Fruit fly (Drosophila melanogaster) whole organism, prepupa: ENCODE results near the gene CG10559.

Experiments used
- Blimp-1 ChIP-seq: fragments of 200-800 bp; sonication (Bioruptor generic); optimal IDR thresholded peaks from 3 replicates; lab custom pipeline; 2017; ENCODE audit warnings: missing biosample characterization, missing genetic modification characterization, mild to moderate bottlenecking, moderate library complexity, missing genetic modification reagents
- CG10669 ChIP-seq: fragments of 200-800 bp; sonication (Bioruptor generic); optimal IDR thresholded peaks from 3 replicates; lab custom pipeline; 2018; ENCODE audit warnings: missing biosample characterization, mild to moderate bottlenecking, missing genetic modification characterization, moderate library complexity
- CG11762 ChIP-seq: fragments of 200-800 bp; sonication (Bioruptor generic); optimal IDR thresholded peaks from 3 replicates; lab custom pipeline; 2016; ENCODE audit warnings: missing biosample characterization, missing genetic modification characterization; ENCODE audit not compliant: insufficient read depth
- CG1621 ChIP-seq: fragments of 200-800 bp; sonication (Bioruptor generic); optimal IDR thresholded peaks from 3 replicates; lab custom pipeline; 2018; ENCODE audit warnings: missing biosample characterization, mild to moderate bottlenecking, missing genetic modification characterization
- CG3032 ChIP-seq: fragments of 200-800 bp; optimal IDR thresholded peaks from 2 replicates; lab custom pipeline; 2019; ENCODE audit warnings: missing biosample characterization, mild to moderate bottlenecking, missing genetic modification characterization, moderate library complexity
- CG31627 ChIP-seq: fragments of 200-800 bp; sonication (Bioruptor generic); optimal IDR thresholded peaks from 3 replicates; lab custom pipeline; 2016; ENCODE audit warnings: missing biosample characterization, missing genetic modification characterization
- CG3919 ChIP-seq: fragments of 200-800 bp; sonication (Bioruptor generic); optimal IDR thresholded peaks from 3 replicates; lab custom pipeline; 2016; ENCODE audit warnings: missing biosample characterization, missing genetic modification characterization
- CG4318 ChIP-seq: fragments of 200-800 bp; sonication (Bioruptor generic); optimal IDR thresholded peaks from 3 replicates; lab custom pipeline; 2017; ENCODE audit warnings: missing biosample characterization, mild to moderate bottlenecking, missing genetic modification characterization
- CG6792 ChIP-seq: fragments of 200-800 bp; sonication (Bioruptor generic); optimal IDR thresholded peaks from 3 replicates; lab custom pipeline; 2016; ENCODE audit warnings: missing biosample characterization, missing genetic modification characterization
- CG6808 ChIP-seq: fragments of 200-800 bp; sonication (Bioruptor generic); optimal IDR thresholded peaks from 3 replicates; lab custom pipeline; 2017; ENCODE audit warnings: missing biosample characterization, missing genetic modification characterization, mild to moderate bottlenecking, moderate library complexity, missing genetic modification reagents
- CG6854 ChIP-seq: fragments of 200-800 bp; sonication (Bioruptor generic); optimal IDR thresholded peaks from 2 replicates; lab custom pipeline; 2017; ENCODE audit warnings: missing biosample characterization, mild to moderate bottlenecking, missing genetic modification characterization
- CG7368 ChIP-seq: fragments of 200-800 bp; sonication (Bioruptor generic); optimal IDR thresholded peaks from 3 replicates; lab custom pipeline; 2016; ENCODE audit warnings: missing biosample characterization, missing genetic modification characterization
- CG8119 ChIP-seq: fragments of 200-800 bp; sonication (Bioruptor generic); IDR thresholded peaks from 3 replicates; pipeline ENCODE4 v1.3.6; 2022; ENCODE audit warnings: missing biosample characterization, missing genetic modification characterization
- CG8319 ChIP-seq: fragments of 200-800 bp; sonication (Bioruptor generic); optimal IDR thresholded peaks from 3 replicates; lab custom pipeline; 2016; ENCODE audit warnings: missing biosample characterization, missing genetic modification characterization
- CG8632 ChIP-seq: fragments of 200-800 bp; sonication (Bioruptor generic); optimal IDR thresholded peaks from 3 replicates; lab custom pipeline; 2016; ENCODE audit warnings: missing biosample characterization, missing genetic modification characterization
- CG9139 ChIP-seq: fragments of 200-800 bp; sonication (Bioruptor generic); optimal IDR thresholded peaks from 3 replicates; lab custom pipeline; 2017; ENCODE audit warnings: missing biosample characterization, mild to moderate bottlenecking, missing genetic modification characterization
- Eip75B ChIP-seq: fragments of 200-800 bp; sonication (Bioruptor generic); optimal IDR thresholded peaks from 3 replicates; lab custom pipeline; 2016; ENCODE audit warnings: missing biosample characterization, missing genetic modification characterization
- Eip78C ChIP-seq: fragments of 200-800 bp; sonication (Bioruptor generic); peaks from one replicate; lab custom pipeline; 2016; ENCODE audit warnings: missing biosample characterization, missing genetic modification characterization
- Hr38 ChIP-seq: sonication (Bioruptor generic); optimal IDR thresholded peaks from 2 replicates; lab custom pipeline; 2016; ENCODE audit warnings: missing biosample characterization, missing genetic modification characterization
- Lpt ChIP-seq: fragments of 200-800 bp; sonication (Bioruptor generic); optimal IDR thresholded peaks from 3 replicates; lab custom pipeline; 2016; ENCODE audit warnings: missing biosample characterization, missing genetic modification characterization
- OdsH ChIP-seq: fragments of 200-800 bp; sonication (Bioruptor generic); optimal IDR thresholded peaks from 3 replicates; lab custom pipeline; 2016; ENCODE audit warnings: missing biosample characterization, missing genetic modification characterization
- Sox14 ChIP-seq: fragments of 200-800 bp; sonication (Bioruptor generic); optimal IDR thresholded peaks from 3 replicates; lab custom pipeline; 2016; ENCODE audit warnings: missing biosample characterization, missing genetic modification characterization
- achi ChIP-seq: fragments of 200-800 bp; sonication (Bioruptor generic); optimal IDR thresholded peaks from 3 replicates; lab custom pipeline; 2016; ENCODE audit warnings: missing biosample characterization, missing genetic modification characterization
- dac ChIP-seq: fragments of 200-800 bp; sonication (Bioruptor generic); optimal IDR thresholded peaks from 2 replicates; lab custom pipeline; 2017; ENCODE audit warnings: missing biosample characterization, mild to moderate bottlenecking, missing genetic modification characterization
- dsx ChIP-seq: fragments of 200-800 bp; optimal IDR thresholded peaks from 3 replicates; lab custom pipeline; 2019; ENCODE audit warnings: missing biosample characterization, mild to moderate bottlenecking, missing genetic modification characterization, moderate library complexity; ENCODE audit not compliant: poor library complexity, severe bottlenecking
- esn ChIP-seq: fragments of 200-800 bp; sonication (Bioruptor generic); optimal IDR thresholded peaks from 2 replicates; lab custom pipeline; 2016; ENCODE audit warnings: missing biosample characterization, mild to moderate bottlenecking, missing genetic modification characterization, moderate library complexity
- fd85E ChIP-seq: fragments of 200-800 bp; sonication (Bioruptor generic); optimal IDR thresholded peaks from 3 replicates; lab custom pipeline; 2016; ENCODE audit warnings: missing biosample characterization, missing genetic modification characterization
- fkh ChIP-seq: fragments of 200-800 bp; sonication (Bioruptor generic); optimal IDR thresholded peaks from 3 replicates; lab custom pipeline; 2017; ENCODE audit warnings: missing biosample characterization, mild to moderate bottlenecking, missing genetic modification characterization, moderate library complexity
- svp ChIP-seq: fragments of 200-800 bp; sonication (Bioruptor generic); peaks from one replicate; lab custom pipeline; 2016; ENCODE audit warnings: missing biosample characterization, missing genetic modification characterization
- vri ChIP-seq: fragments of 200-800 bp; sonication (Bioruptor generic); optimal IDR thresholded peaks from 3 replicates; lab custom pipeline; 2016; ENCODE audit warnings: missing biosample characterization, mild to moderate bottlenecking, missing genetic modification characterization

The CG10559 gene

dm6 chr3R:25303857-25304440 is 12.0 kb downstream of the CG10559 start, which contains the start of gene CG31436:
TSS of gene CG31436 (plus strand) at chr3R:25304137.
- no peak for TF ChIP-seq CG3032 (tag; lab: Kevin White, UChicago)
- TF ChIP-seq fkh (GFP tag; lab: Kevin White, UChicago): peak; percentile 45
- peak; percentile 97 for TF ChIP-seq svp (GFP tag; lab: Kevin White, UChicago)
- TF ChIP-seq CG10669 (GFP tag; lab: Kevin White, UChicago): no peak

DNA sequence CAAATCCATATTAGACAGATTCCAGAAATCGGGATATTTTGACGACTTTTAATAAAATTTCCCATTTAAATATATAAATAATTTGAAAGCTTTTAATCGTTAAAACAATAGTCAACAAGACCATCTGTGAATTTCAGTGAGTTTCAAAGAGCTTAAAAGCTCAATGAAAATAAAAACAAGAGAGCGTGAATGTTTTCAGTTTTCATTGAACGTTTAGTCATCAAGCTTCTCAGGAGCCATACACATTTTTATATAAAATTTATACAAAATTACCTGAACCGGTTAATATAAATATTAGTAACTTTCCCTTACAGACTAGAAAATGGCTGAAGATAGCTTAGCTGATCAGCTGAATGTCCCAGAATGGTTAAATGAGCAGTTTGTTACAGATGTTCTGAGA is 13.7 kb downstream of the CG10559 start, which contains the start of gene CG31370:
Gene CG31370 (plus strand): TSS at position 226 of the 400 bp plus-strand sequence.
- TF ChIP-seq fkh (GFP tag; lab: Kevin White, UChicago): no peak
- TF ChIP-seq CG31627 (GFP tag; lab: Kevin White, UChicago): no peak
- TF ChIP-seq Eip75B (GFP tag; lab: Kevin White, UChicago): no peak
- TF ChIP-seq Lpt (GFP tag; lab: Kevin White, UChicago): no peak
- no peak for TF ChIP-seq Sox14
- TF ChIP-seq achi (GFP tag; lab: Kevin White, UChicago): no peak
- no peak for TF ChIP-seq CG3919
- TF ChIP-seq CG8632 (GFP tag; lab: Kevin White, UChicago): no peak
- TF ChIP-seq CG8319 (GFP tag; lab: Kevin White, UChicago): no peak
- no peak for TF ChIP-seq CG6792
- no peak for TF ChIP-seq OdsH (GFP tag; lab: Kevin White, UChicago)
- TF ChIP-seq CG4318 (GFP tag; lab: Kevin White, UChicago): no peak
- TF ChIP-seq Blimp-1 (GFP tag; lab: Kevin White, UChicago): no peak

dm6 chr3R:25300575-25300974 is 15.3 kb downstream of the CG10559 start, which contains the start of gene CG13659:
TSS of gene CG13659 (plus strand) at chr3R:25300891.
- TF ChIP-seq vri (GFP tag; lab: Kevin White, UChicago): peak; percentile 3
- TF ChIP-seq dac (GFP tag; lab: Kevin White, UChicago): no peak
- TF ChIP-seq Eip78C (GFP tag; lab: Kevin White, UChicago): no peak
- TF ChIP-seq dsx: no peak
- TF ChIP-seq CG11762 (GFP tag; lab: Kevin White, UChicago): no peak
- TF ChIP-seq CG6808 (GFP tag; lab: Kevin White, UChicago): no peak

DNA sequence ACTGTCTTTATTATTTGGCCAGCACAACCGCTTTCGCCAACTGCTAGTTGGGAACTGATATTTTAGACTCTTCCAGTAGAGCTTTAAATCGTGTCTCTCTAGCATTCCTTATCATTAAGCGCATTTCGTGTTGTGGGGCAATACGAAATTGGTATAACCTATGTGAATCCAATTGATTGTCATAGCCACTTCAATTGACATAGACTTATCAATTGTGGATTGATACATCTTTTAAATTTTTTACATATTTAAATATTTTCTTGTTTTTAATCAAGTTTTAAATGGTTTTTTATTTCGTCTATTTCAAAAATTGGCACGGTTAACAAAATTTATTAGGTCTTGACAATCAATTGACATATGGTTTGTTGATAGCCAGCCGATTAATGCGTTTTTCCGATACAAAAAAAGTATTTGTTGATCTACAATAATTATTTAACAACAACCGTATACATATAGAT is 16.4 kb downstream of the CG10559 start, which contains the start of gene CG31288:
Gene CG31288 (minus strand): TSS at position 51 of the 458 bp plus-strand sequence.
- TF ChIP-seq OdsH (GFP tag; lab: Kevin White, UChicago) (no peak), CG9139 (GFP tag; lab: Kevin White, UChicago) (no peak)

dm6 chr3R:25297678-25298077 is 18.2 kb downstream of the CG10559 start, which contains the start of gene CG31097:
TSS of gene CG31097 (minus strand) at chr3R:25297778.
- no peak for TF ChIP-seq svp (GFP tag; lab: Kevin White, UChicago)
- TF ChIP-seq CG10669 (GFP tag; lab: Kevin White, UChicago): no peak
- no peak for TF ChIP-seq dac (GFP tag; lab: Kevin White, UChicago)
- no peak for TF ChIP-seq Hr38
- TF ChIP-seq CG7368: no peak
- no peak for TF ChIP-seq CG6854 (GFP tag; lab: Kevin White, UChicago)
- no peak for TF ChIP-seq CG6808 (GFP tag; lab: Kevin White, UChicago)
- no peak for TF ChIP-seq CG1621 (tag; lab: Kevin White, UChicago)
- no peak for TF ChIP-seq esn (GFP tag; lab: Kevin White, UChicago)
- no peak for TF ChIP-seq vri (GFP tag; lab: Kevin White, UChicago)
- no peak for TF ChIP-seq fd85E (GFP tag; lab: Kevin White, UChicago)
- TF ChIP-seq Blimp-1 (GFP tag; lab: Kevin White, UChicago): no peak
- no peak for TF ChIP-seq CG8119
- TF ChIP-seq CG8632 (GFP tag; lab: Kevin White, UChicago): no peak
- TF ChIP-seq Sox14: no peak
- TF ChIP-seq, all 60 proteins: peak for 0
